Fruit fly (Drosophila melanogaster): ENCODE results near the gene CG46435.

The CG46435 gene

DNA sequence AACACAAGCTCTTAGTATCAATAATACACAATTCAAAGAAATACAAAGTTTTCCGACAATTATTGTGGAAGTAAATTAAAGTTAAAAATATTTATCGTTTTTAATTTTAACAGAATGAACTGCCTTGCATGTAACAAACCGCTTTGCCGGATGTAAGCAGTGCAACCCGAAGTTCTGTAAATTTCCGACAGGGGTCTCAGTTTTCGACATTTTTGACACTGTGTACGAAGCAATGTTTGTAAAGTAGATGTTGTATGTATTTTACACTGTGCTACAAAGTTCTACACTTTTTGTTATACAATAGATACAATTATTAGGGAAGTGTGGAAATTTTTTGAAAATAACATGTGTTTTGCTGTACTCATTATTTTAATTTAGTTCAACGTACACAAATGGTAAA, 28.4 kb upstream of the CG46435 start (continued):
- peak; percentile 19 for TF ChIP-seq Spps (tag; optimal IDR thresholded peaks at IDR 0.05)
- TF ChIP-seq MBD-R2 (GFP tag; IDR thresholded peaks at IDR 0.05), result peak; percentile 74
- peak; percentile 27 for TF ChIP-seq tap (tag; optimal IDR thresholded peaks at IDR 0.05)
- peak; percentile 79 for TF ChIP-seq CG1792 (GFP tag; optimal IDR thresholded peaks at IDR 0.05)
- peak; percentile 90 for TF ChIP-seq otp (GFP tag; IDR thresholded peaks at IDR 0.05)
- peak; percentile 87 for TF ChIP-seq CG10543 (GFP tag; optimal IDR thresholded peaks at IDR 0.05)
- TF ChIP-seq CG10366 (GFP tag; IDR thresholded peaks at IDR 0.05), result peak; percentile 91
- TF ChIP-seq CG5245 (GFP tag; optimal IDR thresholded peaks at IDR 0.05), result peak; percentile 87
- peak; percentile 84 for TF ChIP-seq CG8478 (optimal IDR thresholded peaks at IDR 0.05)
- peak; percentile 73 for TF ChIP-seq grau (tag; optimal IDR thresholded peaks at IDR 0.05)
- peak; percentile 84 for TF ChIP-seq her (GFP tag; optimal IDR thresholded peaks at IDR 0.05)
- TF ChIP-seq H15 (GFP tag; IDR thresholded peaks at IDR 0.05), result peak; percentile 97
- peak; percentile 15 for TF ChIP-seq pzg (GFP tag; optimal IDR thresholded peaks at IDR 0.05)
- no peak for TF ChIP-seq chinmo (GFP tag; IDR thresholded peaks at IDR 0.05; ENCODE audit: partially characterized antibody)
- TF ChIP-seq CG12104 (GFP tag; optimal IDR thresholded peaks at IDR 0.05), result peak; percentile 86
- peak; percentile 96 for TF ChIP-seq gro (GFP tag; optimal IDR thresholded peaks at IDR 0.05)
- TF ChIP-seq Mad (GFP tag; optimal IDR thresholded peaks at IDR 0.05), result peak; percentile 81
- peak; percentile 92 for TF ChIP-seq Hmr (GFP tag; optimal IDR thresholded peaks at IDR 0.05)
- TF ChIP-seq fd64A (GFP tag; optimal IDR thresholded peaks at IDR 0.05), result peak; percentile 47
- peak; percentile 78 for TF ChIP-seq CG12236 (GFP tag; optimal IDR thresholded peaks at IDR 0.05)
- no peak for TF ChIP-seq Dll (GFP tag; IDR thresholded peaks at IDR 0.05; ENCODE audit: partially characterized antibody)
- TF ChIP-seq CG17802 (tag; optimal IDR thresholded peaks at IDR 0.05), result peak; percentile 92
- TF ChIP-seq CG11398 (GFP tag; optimal IDR thresholded peaks at IDR 0.05), result peak; percentile 50
- TF ChIP-seq schlank (tag; optimal IDR thresholded peaks at IDR 0.05), result peak; percentile 81
- TF ChIP-seq jigr1 (GFP tag; IDR thresholded peaks at IDR 0.05), result peak; percentile 31; the same call in 1 of the 3 replicates
- peak; percentile 49 for TF ChIP-seq psq (GFP tag; optimal IDR thresholded peaks at IDR 0.05)
- TF ChIP-seq Mes4 (GFP tag; optimal IDR thresholded peaks at IDR 0.05), result peak; percentile 75
- TF ChIP-seq org-1 (GFP tag; optimal IDR thresholded peaks at IDR 0.05), result peak; percentile 76
- TF ChIP-seq ac (GFP tag; optimal IDR thresholded peaks at IDR 0.05), result peak; percentile 27
- TF ChIP-seq Dbx (GFP tag; IDR thresholded peaks at IDR 0.05), result peak; percentile 91
- TF ChIP-seq maf-S (GFP tag; optimal IDR thresholded peaks at IDR 0.05), result peak; percentile 92
- peak; percentile 90 for TF ChIP-seq CG30403 (GFP tag; optimal IDR thresholded peaks at IDR 0.05)
- TF ChIP-seq CG3065 (GFP tag; optimal IDR thresholded peaks at IDR 0.05), result peak; percentile 70
- peak; percentile 87 for TF ChIP-seq nmo (GFP tag; optimal IDR thresholded peaks at IDR 0.05)
- TF ChIP-seq CG7928 (GFP tag; optimal IDR thresholded peaks at IDR 0.05), result peak; percentile 49
- peak in 1 of 2 experiments; percentile 17 for TF ChIP-seq Dfd (GFP tag; optimal IDR thresholded peaks at IDR 0.05)
- no peak for TF ChIP-seq Eip74EF (GFP tag; optimal IDR thresholded peaks at IDR 0.05)
- peak; percentile 64; the same call in 1 of the 2 replicates for TF ChIP-seq Taf1 (GFP tag; IDR thresholded peaks at IDR 0.05)
- peak; percentile 78 for TF ChIP-seq fd96Cb (tag; optimal IDR thresholded peaks at IDR 0.05)
- no peak for TF ChIP-seq tna (GFP tag; IDR thresholded peaks at IDR 0.05; ENCODE audit: partially characterized antibody)
- peak; percentile 81 for TF ChIP-seq D19B (GFP tag; optimal IDR thresholded peaks at IDR 0.05)
- no peak for TF ChIP-seq nom (GFP tag; optimal IDR thresholded peaks at IDR 0.05)
- TF ChIP-seq dimm (GFP tag; IDR thresholded peaks at IDR 0.05), result peak; percentile 82
- TF ChIP-seq insv (GFP tag; optimal IDR thresholded peaks at IDR 0.05), result peak in 1 of 2 experiments; percentile 62
- peak; percentile 65 for TF ChIP-seq GATAe (GFP tag; conservative IDR thresholded peaks at IDR 0.05)
- TF ChIP-seq B-H2 (GFP tag; optimal IDR thresholded peaks at IDR 0.05), result peak; percentile 83
- TF ChIP-seq CG8281 (tag; optimal IDR thresholded peaks at IDR 0.05), result peak; percentile 61
- TF ChIP-seq CG15269 (tag; optimal IDR thresholded peaks at IDR 0.05), result peak; percentile 67
- TF ChIP-seq salm (tag; optimal IDR thresholded peaks at IDR 0.05), result no peak
- peak; percentile 81 for TF ChIP-seq zfh2 (GFP tag; optimal IDR thresholded peaks at IDR 0.05)
- peak; percentile 73; the same call in 2 of the 3 replicates for TF ChIP-seq CG14050 (GFP tag; IDR thresholded peaks at IDR 0.05)

Data from whole organism, embryonic.